Worm (Caenorhabditis elegans) whole organism, mixed stage, embryonic: Measurements from ENCODE around the gene ptrg-1.

ENCODE experiments used
- M03D4.4 ChIP-seq: sonication (generic microtip); optimal IDR thresholded peaks from 2 replicates; lab custom pipeline; 2017; ENCODE audit warnings: mild to moderate bottlenecking, missing genetic modification characterization, missing compliant biosample characterization
- blmp-1 ChIP-seq: fragments of 150-350 bp; optimal IDR thresholded peaks from 2 replicates; lab custom pipeline; 2014; ENCODE audit warnings: missing biosample characterization, missing genetic modification characterization
- ceh-43 ChIP-seq: fragments of 200-800 bp; sonication (Bioruptor generic); optimal IDR thresholded peaks from 2 replicates; lab custom pipeline; 2018; ENCODE audit warnings: mild to moderate bottlenecking, missing genetic modification characterization, moderate library complexity, missing compliant biosample characterization
- ceh-83 ChIP-seq: fragments of 200-800 bp; sonication (Bioruptor generic); optimal IDR thresholded peaks from 2 replicates; lab custom pipeline; 2018; ENCODE audit warnings: mild to moderate bottlenecking, missing genetic modification characterization, missing compliant biosample characterization
- ces-1 ChIP-seq: fragments of 150-350 bp; optimal IDR thresholded peaks from 2 replicates; lab custom pipeline; 2014; ENCODE audit warnings: missing biosample characterization, missing genetic modification reagents, missing genetic modification characterization
- cnd-1 ChIP-seq: fragments of 200-800 bp; sonication (Bioruptor generic); optimal IDR thresholded peaks from 2 replicates; lab custom pipeline; 2018; ENCODE audit warnings: mild to moderate bottlenecking, missing genetic modification characterization, missing compliant biosample characterization
- drap-1 ChIP-seq: fragments of 200-800 bp; sonication (Bioruptor generic); optimal IDR thresholded peaks from 3 replicates; lab custom pipeline; 2018; ENCODE audit warnings: mild to moderate bottlenecking, missing genetic modification characterization, missing compliant biosample characterization
- elt-1 ChIP-seq: sonication (generic microtip); optimal IDR thresholded peaks from 2 replicates; lab custom pipeline; 2017; ENCODE audit warnings: missing genetic modification characterization, mild to moderate bottlenecking, missing compliant biosample characterization, antibody characterized with exemption, moderate library complexity, borderline replicate concordance; ENCODE audit not compliant: insufficient read depth
- elt-3 ChIP-seq: fragments of 150-350 bp; optimal IDR thresholded peaks from 2 replicates; lab custom pipeline; 2014; ENCODE audit warnings: missing biosample characterization, missing genetic modification characterization
- flh-1 ChIP-seq: fragments of 200-800 bp; sonication (Bioruptor generic); optimal IDR thresholded peaks from 2 replicates; lab custom pipeline; 2018; ENCODE audit warnings: mild to moderate bottlenecking, missing genetic modification characterization, moderate library complexity, missing compliant biosample characterization
- ham-2 ChIP-seq: fragments of 200-800 bp; sonication (Bioruptor generic); optimal IDR thresholded peaks from 2 replicates; lab custom pipeline; 2018; ENCODE audit warnings: mild to moderate bottlenecking, missing genetic modification characterization, missing compliant biosample characterization
- hlh-1 ChIP-seq: fragments of 150-350 bp; optimal IDR thresholded peaks from 2 replicates; lab custom pipeline; 2014; ENCODE audit warnings: missing biosample characterization, missing genetic modification reagents, missing genetic modification characterization
- lin-32 ChIP-seq: fragments of 200-800 bp; sonication (Bioruptor generic); optimal IDR thresholded peaks from 2 replicates; lab custom pipeline; 2018; ENCODE audit warnings: mild to moderate bottlenecking, missing genetic modification characterization, missing compliant biosample characterization
- mab-5 ChIP-seq: fragments of 150-350 bp; optimal IDR thresholded peaks from 2 replicates; lab custom pipeline; 2014; ENCODE audit warnings: missing biosample characterization, missing genetic modification characterization
- mep-1 ChIP-seq: fragments of 150-350 bp; optimal IDR thresholded peaks from 2 replicates; lab custom pipeline; 2017; ENCODE audit warnings: missing biosample characterization, missing genetic modification reagents, missing genetic modification characterization, inconsistent platforms
- mls-2 ChIP-seq: sonication (generic microtip); optimal IDR thresholded peaks from 2 replicates; lab custom pipeline; 2016; ENCODE audit warnings: mild to moderate bottlenecking, missing genetic modification characterization, moderate library complexity, missing compliant biosample characterization
- nhr-12 ChIP-seq: fragments of 150-350 bp; optimal IDR thresholded peaks from 2 replicates; lab custom pipeline; 2014; ENCODE audit warnings: missing biosample characterization, missing genetic modification characterization
- nhr-2 ChIP-seq: fragments of 150-350 bp; optimal IDR thresholded peaks from 2 replicates; lab custom pipeline; 2014; ENCODE audit warnings: missing biosample characterization, missing genetic modification characterization
- nhr-237 ChIP-seq: fragments of 150-350 bp; optimal IDR thresholded peaks from 2 replicates; lab custom pipeline; 2014; ENCODE audit warnings: missing biosample characterization, missing genetic modification characterization
- nhr-28 ChIP-seq: fragments of 150-350 bp; optimal IDR thresholded peaks from 2 replicates; lab custom pipeline; 2014; ENCODE audit warnings: missing biosample characterization, missing genetic modification characterization
- nhr-76 ChIP-seq: sonication (generic microtip); optimal IDR thresholded peaks from 2 replicates; lab custom pipeline; 2017; ENCODE audit warnings: missing biosample characterization, missing genetic modification characterization
- pha-4 ChIP-seq: fragments of 150-350 bp; optimal IDR thresholded peaks from 2 replicates; lab custom pipeline; 2018; ENCODE audit warnings: missing biosample characterization, missing genetic modification reagents, missing genetic modification characterization
- sem-2 ChIP-seq: fragments of 200-800 bp; sonication (Bioruptor generic); optimal IDR thresholded peaks from 2 replicates; lab custom pipeline; 2018; ENCODE audit warnings: mild to moderate bottlenecking, missing genetic modification characterization, missing compliant biosample characterization
- snpc-4 ChIP-seq: fragments of 150-350 bp; optimal IDR thresholded peaks from 2 replicates; lab custom pipeline; 2014; ENCODE audit warnings: missing biosample characterization, missing genetic modification characterization
- sptf-1 ChIP-seq: sonication (generic microtip); optimal IDR thresholded peaks from 2 replicates; lab custom pipeline; 2017; ENCODE audit warnings: mild to moderate bottlenecking, missing genetic modification characterization, moderate library complexity, missing compliant biosample characterization
- tbx-8 ChIP-seq: fragments of 200-800 bp; sonication (Bioruptor generic); optimal IDR thresholded peaks from 2 replicates; lab custom pipeline; 2018; ENCODE audit warnings: mild to moderate bottlenecking, missing genetic modification characterization, moderate library complexity, missing compliant biosample characterization
- unc-120 ChIP-seq: sonication (generic microtip); optimal IDR thresholded peaks from 2 replicates; lab custom pipeline; 2017; ENCODE audit warnings: missing genetic modification characterization, missing compliant biosample characterization; ENCODE audit not compliant: poor library complexity, severe bottlenecking
- unc-39 ChIP-seq: fragments of 150-350 bp; optimal IDR thresholded peaks from 2 replicates; lab custom pipeline; 2014; ENCODE audit warnings: missing biosample characterization, missing genetic modification characterization
- unc-62 ChIP-seq: fragments of 150-350 bp; optimal IDR thresholded peaks from 2 replicates; lab custom pipeline; 2014; ENCODE audit warnings: missing biosample characterization, missing genetic modification reagents, missing genetic modification characterization
- zip-8 ChIP-seq: fragments of 150-350 bp; optimal IDR thresholded peaks from 2 replicates; lab custom pipeline; 2014; ENCODE audit warnings: missing biosample characterization, missing genetic modification characterization
- ztf-11 ChIP-seq: fragments of 150-350 bp; optimal IDR thresholded peaks from 2 replicates; lab custom pipeline; 2014; ENCODE audit warnings: missing biosample characterization, missing genetic modification characterization

The ptrg-1 gene

DNA sequence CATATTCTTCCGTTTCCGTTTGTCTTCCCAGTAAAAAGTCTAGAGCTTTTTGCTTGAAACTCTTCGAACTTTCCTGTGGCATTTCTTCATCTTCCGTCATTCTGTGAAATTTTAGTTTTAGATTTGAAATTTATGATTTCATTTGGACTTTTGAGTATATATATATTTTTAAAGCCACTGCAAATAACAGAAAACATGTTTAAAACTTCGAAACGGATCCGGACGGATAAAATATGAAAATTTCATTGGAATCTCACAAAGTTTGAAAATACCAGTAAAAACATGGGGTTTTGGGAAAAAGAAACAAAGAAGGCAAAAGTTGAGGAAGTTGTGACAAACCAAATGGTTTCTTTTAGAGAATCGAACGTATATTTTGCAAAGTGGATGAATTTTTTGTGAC, 45.3 kb downstream of the ptrg-1 start, which contains the start of gene pigs-1:
TSS of gene pigs-1 (minus strand) at position 101 of the 400 bp plus-strand sequence.
- TF ChIP-seq flh-1 (GFP tag; lab: Kevin White, UChicago) (no peak), snpc-4 (tag; lab: Kevin White, UChicago) (no peak), elt-3 (no peak), mab-5 (tag; lab: Kevin White, UChicago) (no peak), ceh-83 (GFP tag; lab: Kevin White, UChicago) (no peak), nhr-2 (tag; lab: Kevin White, UChicago) (no peak), cnd-1 (no peak)

DNA sequence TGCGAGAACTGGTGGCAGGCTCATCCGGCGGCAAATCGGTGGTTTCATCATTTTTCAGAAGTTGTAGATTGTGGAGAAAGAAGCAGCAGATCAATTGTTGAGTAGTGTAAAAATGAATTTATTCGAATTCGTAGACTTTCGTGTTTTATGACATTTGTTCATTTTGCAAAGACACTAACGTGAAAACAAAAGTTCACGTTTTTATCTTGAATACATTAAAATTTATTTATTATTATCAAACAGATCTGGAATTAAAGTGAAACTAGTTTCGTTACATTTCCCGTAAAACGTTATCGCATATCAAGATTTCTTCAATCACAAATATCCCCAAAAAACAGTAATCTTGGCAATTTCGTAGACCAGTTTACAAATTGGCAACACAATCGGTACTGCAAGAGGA, 47.4 kb downstream of the ptrg-1 start, which contains the start of gene T14G10.8:
TSS of gene T14G10.8 (minus strand) at position 101 of the 400 bp plus-strand sequence.
- TF ChIP-seq sem-2 (GFP tag; lab: Kevin White, UChicago): no peak
- no peak for TF ChIP-seq hlh-1 (tag; lab: Kevin White, UChicago)
- no peak for TF ChIP-seq ztf-11 (tag; lab: Kevin White, UChicago)
- TF ChIP-seq ces-1: no peak
- no peak for TF ChIP-seq elt-1 (tag; lab: Kevin White, UChicago)
- no peak for TF ChIP-seq nhr-2 (tag; lab: Kevin White, UChicago)
- TF ChIP-seq blmp-1 (tag; lab: Kevin White, UChicago): no peak
- no peak for TF ChIP-seq unc-120 (tag; lab: Kevin White, UChicago)
- TF ChIP-seq pha-4 (tag; lab: Kevin White, UChicago): no peak
- TF ChIP-seq unc-62: no peak
- no peak for TF ChIP-seq snpc-4 (tag; lab: Kevin White, UChicago)
- TF ChIP-seq sptf-1 (tag; lab: Kevin White, UChicago): no peak
- TF ChIP-seq mep-1 (tag; lab: Kevin White, UChicago): no peak
- TF ChIP-seq lin-32 (GFP tag; lab: Kevin White, UChicago): no peak
- no peak for TF ChIP-seq drap-1 (GFP tag; lab: Kevin White, UChicago)
- no peak for TF ChIP-seq ceh-83 (GFP tag; lab: Kevin White, UChicago)
- TF ChIP-seq ham-2 (GFP tag; lab: Kevin White, UChicago): no peak
- no peak for TF ChIP-seq nhr-76
- no peak for TF ChIP-seq nhr-28 (tag; lab: Kevin White, UChicago)
- TF ChIP-seq cnd-1: no peak

DNA sequence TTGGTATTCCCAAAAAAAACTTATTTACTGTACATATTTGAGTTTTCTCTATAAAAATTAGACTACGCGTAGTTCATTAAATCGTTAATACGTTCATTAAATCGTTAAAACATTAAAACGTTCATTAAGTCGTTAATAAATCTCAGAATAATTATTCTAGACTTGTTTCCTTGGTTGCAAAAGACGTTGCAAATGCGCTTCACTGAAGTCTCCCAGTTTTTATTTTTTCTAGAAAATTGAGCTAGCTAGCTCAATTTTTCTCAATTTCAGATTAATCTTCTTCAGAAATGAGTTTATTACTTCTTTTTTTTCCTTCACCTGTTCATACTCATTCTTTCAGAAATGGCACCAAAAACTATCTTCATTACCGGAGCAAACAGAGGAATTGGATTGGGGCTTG, 49.3 kb downstream of the ptrg-1 start:
- TF ChIP-seq mls-2 (tag; lab: Kevin White, UChicago) (no peak), mab-5 (tag; lab: Kevin White, UChicago) (no peak), tbx-8 (GFP tag; lab: Kevin White, UChicago) (no peak), elt-3 (no peak), sptf-1 (tag; lab: Kevin White, UChicago) (no peak), unc-62 (no peak), nhr-237 (tag; lab: Kevin White, UChicago) (no peak), nhr-12 (tag; lab: Kevin White, UChicago) (no peak), ham-2 (GFP tag; lab: Kevin White, UChicago) (no peak), ceh-83 (GFP tag; lab: Kevin White, UChicago) (no peak), ceh-43 (GFP tag; lab: Kevin White, UChicago) (no peak), M03D4.4 (tag; lab: Kevin White, UChicago) (no peak)
- TF ChIP-seq, all 35 proteins: peak for 0

ce11 chrIV:10144487-10144886, 49.8 kb downstream of the ptrg-1 start:
- TF ChIP-seq unc-39 (tag; lab: Kevin White, UChicago) (no peak), mep-1 (tag; lab: Kevin White, UChicago) (no peak), ztf-11 (tag; lab: Kevin White, UChicago) (no peak), zip-8 (tag; lab: Kevin White, UChicago) (no peak), ces-1 (no peak), nhr-76 (no peak), mls-2 (tag; lab: Kevin White, UChicago) (no peak), flh-1 (GFP tag; lab: Kevin White, UChicago) (no peak), blmp-1 (tag; lab: Kevin White, UChicago) (no peak), sem-2 (GFP tag; lab: Kevin White, UChicago) (no peak), lin-32 (GFP tag; lab: Kevin White, UChicago) (no peak), sptf-1 (tag; lab: Kevin White, UChicago) (no peak), ceh-83 (GFP tag; lab: Kevin White, UChicago) (no peak)
